Worm (Caenorhabditis elegans) whole organism, L4 larva: ENCODE measurements around the gene nol-9.

Experiments
- F26F4.8 ChIP-seq: fragments of 200-800 bp; sonication (Bioruptor generic); conservative IDR thresholded peaks from 2 replicates; pipeline ENCODE4 v1.3.6; 2022; ENCODE audit warnings: missing genetic modification characterization, missing compliant biosample characterization
- T20F7.1 ChIP-seq: fragments of 200-800 bp; sonication (Bioruptor generic); optimal IDR thresholded peaks from 2 replicates; lab custom pipeline; 2018; ENCODE audit warnings: mild to moderate bottlenecking, missing genetic modification characterization, missing compliant biosample characterization
- ceh-32 ChIP-seq: sonication (generic microtip); optimal IDR thresholded peaks from 2 replicates; lab custom pipeline; 2016; ENCODE audit warnings: mild to moderate bottlenecking, missing genetic modification characterization, missing compliant biosample characterization; ENCODE audit not compliant: poor library complexity
- dmd-9 ChIP-seq: fragments of 200-800 bp; sonication (Bioruptor generic); IDR thresholded peaks from 2 replicates; pipeline ENCODE4 v1.3.6; 2022; ENCODE audit warnings: missing genetic modification reagents, missing genetic modification characterization, missing compliant biosample characterization
- fkh-10 ChIP-seq: fragments of 150-350 bp; optimal IDR thresholded peaks from 2 replicates; lab custom pipeline; 2014; ENCODE audit warnings: missing biosample characterization, missing genetic modification reagents, missing genetic modification characterization
- mxl-3 ChIP-seq: fragments of 200-800 bp; sonication (Bioruptor generic); optimal IDR thresholded peaks from 2 replicates; lab custom pipeline; 2018; ENCODE audit warnings: mild to moderate bottlenecking, missing genetic modification characterization, missing compliant biosample characterization
- unc-62 ChIP-seq, 3 experiments: fragments of 150-350 bp in 1 of 3; sonication (generic microtip); optimal IDR thresholded peaks in 2 of 3; peaks in 1 of 3; 1 replicate in 1 of 3; 2 replicates in 2 of 3; lab custom pipeline; 2014 to 2017; ENCODE audit warnings: missing biosample characterization in 3 of 3, missing genetic modification characterization in 3 of 3, missing genetic modification reagents in 3 of 3, missing genotype in 1 of 3

DNA sequence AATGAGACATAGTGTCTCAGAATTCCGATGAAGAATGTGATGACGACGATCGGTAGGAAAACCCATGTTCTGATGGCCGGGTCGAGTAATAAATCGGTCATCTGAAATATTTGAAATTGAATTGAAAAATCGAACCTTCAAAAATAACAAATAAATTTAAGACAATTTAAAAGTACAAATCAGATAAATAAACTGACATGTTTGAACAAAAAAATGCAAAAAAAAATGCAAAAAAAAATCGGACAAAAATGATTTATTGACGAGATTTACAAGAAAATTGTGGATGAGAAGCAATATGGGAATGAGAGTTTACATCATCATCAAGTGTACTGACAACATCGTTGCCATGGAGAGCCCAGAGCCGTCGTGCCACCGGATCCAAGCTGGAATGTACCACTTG lies 40.5 kb upstream of the nol-9 start, which contains the start of gene emc-3:
- TF ChIP-seq ceh-32 (tag; lab: Kevin White, UChicago) (no peak), dmd-9 (GFP tag; lab: Robert Waterston, UW) (no peak), F26F4.8 (no peak), T20F7.1 (no peak), fkh-10 (GFP tag; lab: Kevin White, UChicago) (no peak), mxl-3 (no peak), unc-62 (GFP tag; optimal IDR thresholded peaks at IDR 0.05 in 1 of 2; lab: Kevin White, UChicago) (no peak), unc-62 (tag; optimal IDR thresholded peaks at IDR 0.05; lab: Kevin White, UChicago) (no peak)
